Worm (Caenorhabditis elegans): Measurements from ENCODE around the gene nep-10.

DNA sequence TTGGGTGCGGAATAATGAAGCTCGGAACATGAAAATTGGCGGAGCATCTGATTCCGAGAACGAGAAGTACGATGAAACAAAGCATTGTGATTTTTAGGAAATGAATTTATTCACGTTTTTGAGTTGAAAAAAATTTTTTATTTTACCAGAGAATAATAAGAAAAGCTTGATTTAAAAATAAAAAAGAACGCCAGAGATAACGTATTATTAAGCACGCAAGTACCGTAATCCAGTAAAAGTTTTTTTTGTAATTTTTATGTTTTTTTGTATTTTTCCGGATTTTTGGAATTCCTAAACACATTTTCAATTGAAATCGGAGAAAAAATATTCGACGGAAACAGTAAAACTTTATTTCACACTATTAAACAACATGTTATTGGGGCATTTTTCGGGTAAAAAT lies 40.4 kb upstream of the nep-10 start, which contains the start of gene C16C8.22:
- TF ChIP-seq nhr-76 (tag; optimal IDR thresholded peaks at IDR 0.05) (no peak), ceh-9 (tag; optimal IDR thresholded peaks at IDR 0.05) (no peak)
